Worm (Caenorhabditis elegans): Measurements from ENCODE around the gene fbxa-30.
"Not testable (repeated sequence)": the region's sequence is repeated elsewhere in the genome, so short reads cannot be mapped to it uniquely, and the experiment has no call there.

ce11 chrIII:1263692-1264091 is 11.7 kb downstream of the fbxa-30 start, which contains the start of gene srz-9:
- not testable (repeated sequence) for TF ChIP-seq mdl-1 (tag; optimal IDR thresholded peaks at IDR 0.05); ceh-9 (tag; optimal IDR thresholded peaks at IDR 0.05); egl-27 (tag; optimal IDR thresholded peaks at IDR 0.05); ztf-11 (tag; optimal IDR thresholded peaks at IDR 0.05); unc-62 (GFP tag; optimal IDR thresholded peaks at IDR 0.05)

Data from whole organism, L3 larva.